Worm (Caenorhabditis elegans): Measurements from ENCODE around the gene str-35.

- TF ChIP-seq cebp-2 (GFP tag; IDR thresholded peaks at IDR 0.05) (no peak), madf-8 (GFP tag; conservative IDR thresholded peaks at IDR 0.05) (no peak), Y95B8A.8 (GFP tag; IDR thresholded peaks at IDR 0.05) (no peak), nfyb-1 (GFP tag; IDR thresholded peaks at IDR 0.05) (no peak), ets-4 (GFP tag; optimal IDR thresholded peaks at IDR 0.05) (no peak), aptf-2 (GFP tag; conservative IDR thresholded peaks at IDR 0.05) (no peak), ccch-3 (GFP tag; optimal IDR thresholded peaks at IDR 0.05) (no peak), xnd-1 (tag; optimal IDR thresholded peaks at IDR 0.05) (no peak), ceh-91 (GFP tag; IDR thresholded peaks at IDR 0.05) (no peak), lsl-1 (GFP tag; optimal IDR thresholded peaks at IDR 0.05) (no peak), zfh-2 (GFP tag; conservative IDR thresholded peaks at IDR 0.05) (no peak), rcor-1 (GFP tag; IDR thresholded peaks at IDR 0.05) (no peak)
Measured at ce11 chrV:4507129-4507528, 32.5 kb downstream of the str-35 start.

Measured in whole organism, young adult.